Fruit fly (Drosophila melanogaster) whole organism, prepupa: ENCODE results near the gene CG31207.

Experiments
- Blimp-1 ChIP-seq: fragments of 200-800 bp; sonication (Bioruptor generic); optimal IDR thresholded peaks from 3 replicates; lab custom pipeline; 2017; ENCODE audit warnings: missing biosample characterization, missing genetic modification characterization, mild to moderate bottlenecking, moderate library complexity, missing genetic modification reagents
- CG10631 ChIP-seq: fragments of 200-800 bp; sonication (Bioruptor generic); optimal IDR thresholded peaks from 2 replicates; lab custom pipeline; 2016; ENCODE audit warnings: missing biosample characterization, missing genetic modification characterization
- CG11294 ChIP-seq: fragments of 200-800 bp; sonication (Bioruptor generic); IDR thresholded peaks from 2 replicates; pipeline ENCODE4 v1.3.6; 2022; ENCODE audit warnings: missing biosample characterization, missing genetic modification characterization
- CG11762 ChIP-seq: fragments of 200-800 bp; sonication (Bioruptor generic); optimal IDR thresholded peaks from 3 replicates; lab custom pipeline; 2016; ENCODE audit warnings: missing biosample characterization, missing genetic modification characterization; ENCODE audit not compliant: insufficient read depth
- CG11902 ChIP-seq: fragments of 200-800 bp; sonication (Bioruptor generic); optimal IDR thresholded peaks from 3 replicates; lab custom pipeline; 2016; ENCODE audit warnings: missing biosample characterization, missing genetic modification characterization
- CG16779 ChIP-seq: fragments of 200-800 bp; sonication (Bioruptor generic); optimal IDR thresholded peaks from 3 replicates; lab custom pipeline; 2017; ENCODE audit warnings: missing biosample characterization, mild to moderate bottlenecking, missing genetic modification characterization
- CG3032 ChIP-seq: fragments of 200-800 bp; optimal IDR thresholded peaks from 2 replicates; lab custom pipeline; 2019; ENCODE audit warnings: missing biosample characterization, mild to moderate bottlenecking, missing genetic modification characterization, moderate library complexity
- CG31627 ChIP-seq: fragments of 200-800 bp; sonication (Bioruptor generic); optimal IDR thresholded peaks from 3 replicates; lab custom pipeline; 2016; ENCODE audit warnings: missing biosample characterization, missing genetic modification characterization
- CG32006 ChIP-seq: fragments of 200-800 bp; sonication (Bioruptor generic); optimal IDR thresholded peaks from 3 replicates; lab custom pipeline; 2017; ENCODE audit warnings: missing biosample characterization, mild to moderate bottlenecking, missing genetic modification characterization
- CG4318 ChIP-seq: fragments of 200-800 bp; sonication (Bioruptor generic); optimal IDR thresholded peaks from 3 replicates; lab custom pipeline; 2017; ENCODE audit warnings: missing biosample characterization, mild to moderate bottlenecking, missing genetic modification characterization
- CG6163 ChIP-seq: fragments of 200-800 bp; sonication (Bioruptor generic); IDR thresholded peaks from 3 replicates; pipeline ENCODE4 v1.3.6; 2022; ENCODE audit warnings: missing biosample characterization, missing genetic modification characterization
- CG6276 ChIP-seq: fragments of 200-800 bp; sonication (Bioruptor generic); optimal IDR thresholded peaks from 2 replicates; lab custom pipeline; 2017; ENCODE audit warnings: missing biosample characterization, mild to moderate bottlenecking, missing genetic modification characterization
- CG8119 ChIP-seq: fragments of 200-800 bp; sonication (Bioruptor generic); IDR thresholded peaks from 3 replicates; pipeline ENCODE4 v1.3.6; 2022; ENCODE audit warnings: missing biosample characterization, missing genetic modification characterization
- CG8319 ChIP-seq: fragments of 200-800 bp; sonication (Bioruptor generic); optimal IDR thresholded peaks from 3 replicates; lab custom pipeline; 2016; ENCODE audit warnings: missing biosample characterization, missing genetic modification characterization
- CG8632 ChIP-seq: fragments of 200-800 bp; sonication (Bioruptor generic); optimal IDR thresholded peaks from 3 replicates; lab custom pipeline; 2016; ENCODE audit warnings: missing biosample characterization, missing genetic modification characterization
- CG9139 ChIP-seq: fragments of 200-800 bp; sonication (Bioruptor generic); optimal IDR thresholded peaks from 3 replicates; lab custom pipeline; 2017; ENCODE audit warnings: missing biosample characterization, mild to moderate bottlenecking, missing genetic modification characterization
- Eip75B ChIP-seq: fragments of 200-800 bp; sonication (Bioruptor generic); optimal IDR thresholded peaks from 3 replicates; lab custom pipeline; 2016; ENCODE audit warnings: missing biosample characterization, missing genetic modification characterization
- Eip78C ChIP-seq: fragments of 200-800 bp; sonication (Bioruptor generic); peaks from one replicate; lab custom pipeline; 2016; ENCODE audit warnings: missing biosample characterization, missing genetic modification characterization
- Eip93F ChIP-seq: fragments of 200-800 bp; sonication (Bioruptor generic); optimal IDR thresholded peaks from 2 replicates; lab custom pipeline; 2016; ENCODE audit warnings: missing biosample characterization, mild to moderate bottlenecking, missing genetic modification characterization
- Gug ChIP-seq: fragments of 200-800 bp; sonication (Bioruptor generic); IDR thresholded peaks from 2 replicates; pipeline ENCODE4 v1.3.6; 2022; ENCODE audit warnings: missing biosample characterization, missing genetic modification characterization
- Hr38 ChIP-seq: sonication (Bioruptor generic); optimal IDR thresholded peaks from 2 replicates; lab custom pipeline; 2016; ENCODE audit warnings: missing biosample characterization, missing genetic modification characterization
- Hr39 ChIP-seq: fragments of 200-800 bp; sonication (Bioruptor generic); optimal IDR thresholded peaks from 2 replicates; lab custom pipeline; 2016; ENCODE audit warnings: missing biosample characterization, missing genetic modification characterization
- Hr4 ChIP-seq: fragments of 200-800 bp; sonication (Bioruptor generic); optimal IDR thresholded peaks from 3 replicates; lab custom pipeline; 2016; ENCODE audit warnings: missing biosample characterization, missing genetic modification characterization
- Met ChIP-seq: fragments of 200-800 bp; sonication (Bioruptor generic); optimal IDR thresholded peaks from 3 replicates; lab custom pipeline; 2016; ENCODE audit warnings: missing biosample characterization, missing genetic modification characterization
- OdsH ChIP-seq: fragments of 200-800 bp; sonication (Bioruptor generic); optimal IDR thresholded peaks from 3 replicates; lab custom pipeline; 2016; ENCODE audit warnings: missing biosample characterization, missing genetic modification characterization
- Smox ChIP-seq: fragments of 200-800 bp; sonication (Bioruptor generic); optimal IDR thresholded peaks from 3 replicates; lab custom pipeline; 2016; ENCODE audit warnings: missing biosample characterization, missing genetic modification characterization
- Sox102F ChIP-seq: fragments of 200-800 bp; sonication (Bioruptor generic); optimal IDR thresholded peaks from 2 replicates; lab custom pipeline; 2016; ENCODE audit warnings: missing biosample characterization, mild to moderate bottlenecking, missing genetic modification characterization
- Sox14 ChIP-seq: fragments of 200-800 bp; sonication (Bioruptor generic); optimal IDR thresholded peaks from 3 replicates; lab custom pipeline; 2016; ENCODE audit warnings: missing biosample characterization, missing genetic modification characterization
- achi ChIP-seq: fragments of 200-800 bp; sonication (Bioruptor generic); optimal IDR thresholded peaks from 3 replicates; lab custom pipeline; 2016; ENCODE audit warnings: missing biosample characterization, missing genetic modification characterization
- acj6 ChIP-seq: fragments of 200-800 bp; sonication (Bioruptor generic); optimal IDR thresholded peaks from 3 replicates; lab custom pipeline; 2016; ENCODE audit warnings: missing biosample characterization, missing genetic modification characterization
- cyc ChIP-seq: fragments of 200-800 bp; sonication (Bioruptor generic); optimal IDR thresholded peaks from 3 replicates; lab custom pipeline; 2016; ENCODE audit warnings: missing biosample characterization, missing genetic modification characterization
- dsx ChIP-seq: fragments of 200-800 bp; optimal IDR thresholded peaks from 3 replicates; lab custom pipeline; 2019; ENCODE audit warnings: missing biosample characterization, mild to moderate bottlenecking, missing genetic modification characterization, moderate library complexity; ENCODE audit not compliant: poor library complexity, severe bottlenecking
- eg ChIP-seq: fragments of 200-800 bp; sonication (Bioruptor generic); IDR thresholded peaks from 3 replicates; pipeline ENCODE4 v1.3.6; 2022; ENCODE audit warnings: missing biosample characterization, missing genetic modification characterization
- esn ChIP-seq: fragments of 200-800 bp; sonication (Bioruptor generic); optimal IDR thresholded peaks from 2 replicates; lab custom pipeline; 2016; ENCODE audit warnings: missing biosample characterization, mild to moderate bottlenecking, missing genetic modification characterization, moderate library complexity
- fd59A ChIP-seq: fragments of 200-800 bp; sonication (Bioruptor generic); optimal IDR thresholded peaks from 2 replicates; lab custom pipeline; 2017; ENCODE audit warnings: missing biosample characterization, mild to moderate bottlenecking, missing genetic modification characterization, missing genetic modification reagents
- fd85E ChIP-seq: fragments of 200-800 bp; sonication (Bioruptor generic); optimal IDR thresholded peaks from 3 replicates; lab custom pipeline; 2016; ENCODE audit warnings: missing biosample characterization, missing genetic modification characterization
- net ChIP-seq: fragments of 200-800 bp; sonication (Bioruptor generic); optimal IDR thresholded peaks from 3 replicates; lab custom pipeline; 2016; ENCODE audit warnings: missing biosample characterization, missing genetic modification characterization
- salr ChIP-seq, 2 experiments: fragments of 200-800 bp; sonication (Bioruptor generic); optimal IDR thresholded peaks; 3 replicates each; lab custom pipeline; 2016 to 2018; ENCODE audit warnings: missing biosample characterization in 2 of 2, missing genetic modification characterization in 2 of 2, mild to moderate bottlenecking in 1 of 2
- ss ChIP-seq, 2 experiments: fragments of 200-800 bp; sonication (Bioruptor generic); optimal IDR thresholded peaks; 2 replicates in 1 of 2; 3 replicates in 1 of 2; lab custom pipeline; 2017 to 2018; ENCODE audit warnings: mild to moderate bottlenecking in 2 of 2, missing biosample characterization in 2 of 2, missing genetic modification characterization in 2 of 2, moderate library complexity in 1 of 2
- svp ChIP-seq: fragments of 200-800 bp; sonication (Bioruptor generic); peaks from one replicate; lab custom pipeline; 2016; ENCODE audit warnings: missing biosample characterization, missing genetic modification characterization
- vri ChIP-seq: fragments of 200-800 bp; sonication (Bioruptor generic); optimal IDR thresholded peaks from 3 replicates; lab custom pipeline; 2016; ENCODE audit warnings: missing biosample characterization, mild to moderate bottlenecking, missing genetic modification characterization

Gene CG31207

DNA sequence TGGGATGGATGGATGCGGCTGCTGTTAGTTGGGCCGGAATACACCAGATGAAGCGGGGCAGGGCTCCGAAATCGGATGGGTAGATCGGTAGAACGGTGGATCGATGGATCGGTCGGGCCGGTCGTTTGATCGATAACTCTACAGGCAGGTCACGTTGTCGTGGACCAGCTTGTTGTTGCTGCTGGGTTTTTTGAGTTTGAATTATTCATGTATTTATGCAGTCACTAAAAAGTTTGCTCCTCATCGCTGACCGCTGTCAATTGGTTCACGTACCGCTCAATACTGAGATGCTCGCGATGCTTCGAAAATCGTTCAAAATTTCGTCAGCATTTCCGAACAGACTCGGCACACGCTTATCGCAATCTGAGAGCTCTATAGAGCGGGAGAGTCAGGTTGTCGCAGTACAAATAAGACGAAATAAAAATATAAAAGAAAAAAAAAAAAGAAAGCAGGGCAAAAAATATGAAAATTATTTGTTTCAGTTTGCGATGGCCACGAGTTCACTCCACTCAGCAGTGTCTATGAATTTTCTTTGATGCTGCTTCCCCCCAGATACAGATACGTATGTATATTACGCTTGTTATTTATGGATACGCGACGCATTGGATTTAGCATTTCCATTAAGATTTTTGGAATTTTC is 22.8 kb downstream of the CG31207 start, which contains the start of gene peg (continued):
- no peak for TF ChIP-seq Blimp-1 (GFP tag; lab: Kevin White, UChicago)
- no peak for TF ChIP-seq cyc (GFP tag; lab: Kevin White, UChicago)
- no peak for TF ChIP-seq CG8319
- no peak for TF ChIP-seq acj6 (GFP tag; lab: Kevin White, UChicago)
- TF ChIP-seq CG4318: no peak
- no peak for TF ChIP-seq Hr39 (GFP tag; lab: Kevin White, UChicago)
- peak; percentile 55 for TF ChIP-seq CG16779 (tag; lab: Kevin White, UChicago)
- TF ChIP-seq Eip75B (GFP tag; lab: Kevin White, UChicago): no peak
- peak; percentile 81 for TF ChIP-seq svp (GFP tag; lab: Kevin White, UChicago)
- TF ChIP-seq Hr38 (GFP tag; lab: Kevin White, UChicago): no peak
- TF ChIP-seq Met (GFP tag; lab: Kevin White, UChicago): peak; percentile 20
- TF ChIP-seq fd85E (GFP tag; lab: Kevin White, UChicago): no peak
- TF ChIP-seq eg (GFP tag; lab: Robert Waterston, UW): peak; percentile 81
- no peak for TF ChIP-seq CG10631 (GFP tag; lab: Kevin White, UChicago)
- peak; percentile 15 for TF ChIP-seq CG32006 (GFP tag; lab: Kevin White, UChicago)
- no peak for TF ChIP-seq CG11902 (GFP tag; lab: Kevin White, UChicago)
- no peak for TF ChIP-seq CG8632 (GFP tag; lab: Kevin White, UChicago)
- TF ChIP-seq OdsH (GFP tag; lab: Kevin White, UChicago): peak; percentile 26
- TF ChIP-seq achi (GFP tag; lab: Kevin White, UChicago): no peak
- TF ChIP-seq CG11762 (GFP tag; lab: Kevin White, UChicago): no peak
- no peak for TF ChIP-seq dsx (GFP tag; lab: Kevin White, UChicago)
- TF ChIP-seq CG9139: peak; percentile 31
- peak; percentile 8 for TF ChIP-seq Smox (GFP tag; lab: Kevin White, UChicago)
- TF ChIP-seq CG31627 (GFP tag; lab: Kevin White, UChicago): no peak

DNA sequence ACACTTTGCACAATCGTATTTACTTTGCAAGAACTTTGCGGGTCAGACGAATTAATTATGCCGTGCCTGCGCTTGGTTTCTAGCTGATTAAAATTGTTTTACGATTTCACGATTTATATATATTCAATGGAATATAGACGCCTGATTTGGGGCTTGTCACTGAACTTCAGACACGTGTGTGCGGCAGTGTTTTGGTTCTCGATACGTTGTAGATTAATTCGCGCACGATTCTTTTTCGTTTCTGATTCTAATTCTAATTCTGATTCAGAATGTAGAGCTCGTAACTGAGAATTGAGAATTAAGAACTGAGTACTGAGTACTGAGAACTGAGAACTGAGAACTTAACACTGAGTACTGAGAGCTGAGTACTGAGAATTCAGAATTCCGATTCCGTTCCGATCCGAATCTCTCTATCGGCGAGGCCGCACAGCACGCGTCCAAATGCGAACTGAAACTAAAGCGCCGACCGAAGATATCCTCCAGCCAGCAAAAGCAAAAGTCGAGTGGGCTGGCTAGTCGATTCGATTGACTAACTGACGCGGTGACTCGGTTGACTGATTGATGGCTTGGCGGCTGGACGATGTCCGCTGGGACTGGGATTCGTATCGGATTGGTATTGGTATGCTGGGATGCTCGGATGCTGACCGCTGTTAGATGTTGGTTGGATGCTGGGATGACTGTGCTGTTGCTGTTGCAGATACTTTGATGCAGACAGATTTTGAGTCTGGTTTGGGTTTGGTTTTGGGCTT is 23.9 kb downstream of the CG31207 start:
- TF ChIP-seq CG11294 (GFP tag; lab: Robert Waterston, UW) (no peak), CG11762 (GFP tag; lab: Kevin White, UChicago) (no peak), svp (GFP tag; lab: Kevin White, UChicago) (peak; percentile 86)

- TF ChIP-seq Eip78C (GFP tag; lab: Kevin White, UChicago) (peak; percentile 39), vri (GFP tag; lab: Kevin White, UChicago) (peak; percentile 56), esn (GFP tag; lab: Kevin White, UChicago) (peak; percentile 4), CG3032 (tag; lab: Kevin White, UChicago) (no peak)
These were observed 27.8 kb downstream of the CG31207 start for dm6 chr3R:21019073-21019472.

DNA sequence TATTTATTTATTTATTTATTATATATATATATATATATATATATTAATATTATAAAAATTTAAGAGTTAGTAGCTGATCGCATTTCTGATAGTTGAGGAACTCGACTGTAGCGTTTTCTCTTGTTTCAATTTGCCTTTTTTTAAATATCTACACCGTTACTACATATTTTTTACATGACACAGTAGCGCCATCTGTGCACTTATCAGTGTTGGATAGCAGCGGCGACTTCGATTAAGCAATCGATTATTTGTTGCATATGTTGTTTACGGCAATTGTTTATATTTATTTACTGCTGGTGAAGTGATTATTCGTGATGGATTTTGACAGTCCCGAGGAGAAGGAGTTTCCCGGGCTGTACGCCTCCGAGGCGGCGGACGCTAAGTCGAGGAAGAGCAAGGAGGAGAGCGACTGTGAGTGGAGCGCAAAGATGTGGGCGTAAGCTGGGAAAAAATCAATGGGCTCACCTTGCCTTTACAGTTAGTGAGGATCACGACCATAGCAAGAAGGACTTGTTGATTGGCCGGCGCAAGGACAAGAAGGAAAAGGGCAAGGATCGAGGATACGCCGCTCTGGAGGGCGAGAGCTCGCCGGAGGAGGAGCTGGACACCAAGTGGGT is 29.3 kb downstream of the CG31207 start, which contains the start of gene Rlip:
TSS of gene Rlip (plus strand) at position 221 of the 617 bp plus-strand sequence.
- TF ChIP-seq salr (GFP tag; optimal IDR thresholded peaks at IDR 0.05; lab: Kevin White, UChicago): no peak
- TF ChIP-seq CG8632 (GFP tag; lab: Kevin White, UChicago): no peak
- peak; percentile 1 for TF ChIP-seq dsx (GFP tag; lab: Kevin White, UChicago)
- peak; percentile 62 for TF ChIP-seq CG3032 (tag; lab: Kevin White, UChicago)
- TF ChIP-seq CG6163 (GFP tag; lab: Robert Waterston, UW): no peak; the same call in 1 of the 3 replicates
- TF ChIP-seq Hr38 (GFP tag; lab: Kevin White, UChicago): no peak
- TF ChIP-seq Sox14 (GFP tag; lab: Kevin White, UChicago): peak; percentile 16
- TF ChIP-seq CG9139: no peak
- TF ChIP-seq svp (GFP tag; lab: Kevin White, UChicago): peak; percentile 67
- TF ChIP-seq OdsH (GFP tag; lab: Kevin White, UChicago): no peak
- TF ChIP-seq Hr4 (GFP tag; lab: Kevin White, UChicago): no peak
- no peak for TF ChIP-seq net (GFP tag; lab: Kevin White, UChicago)
- TF ChIP-seq ss (GFP tag; optimal IDR thresholded peaks at IDR 0.05; lab: Kevin White, UChicago): peak in 1 of 2 experiments; percentile 40
- TF ChIP-seq eg (GFP tag; lab: Robert Waterston, UW): peak; percentile 79
- peak; percentile 19 for TF ChIP-seq CG6276 (GFP tag; lab: Kevin White, UChicago)
- peak; percentile 50 for TF ChIP-seq esn (GFP tag; lab: Kevin White, UChicago)
- TF ChIP-seq CG8119 (GFP tag; lab: Robert Waterston, UW): no peak
- TF ChIP-seq Sox102F: no peak
- no peak for TF ChIP-seq fd59A (GFP tag; lab: Kevin White, UChicago)
- TF ChIP-seq vri (GFP tag; lab: Kevin White, UChicago): peak; percentile 49
- TF ChIP-seq CG11294 (GFP tag; lab: Robert Waterston, UW): no peak
- TF ChIP-seq Eip93F: no peak
- peak; percentile 17 for TF ChIP-seq CG8319
- peak; percentile 57 for TF ChIP-seq Gug (GFP tag; lab: Robert Waterston, UW)
